Worm (Caenorhabditis elegans) whole organism, L3 larva: ENCODE results near the gene col-13.

Experiments used
- R02D3.7 ChIP-seq: fragments of 150-350 bp; optimal IDR thresholded peaks from 2 replicates; lab custom pipeline; 2014; ENCODE audit warnings: missing biosample characterization, missing genetic modification characterization
- ZK546.5 ChIP-seq: sonication (generic microtip); optimal IDR thresholded peaks from 2 replicates; lab custom pipeline; 2017; ENCODE audit warnings: missing biosample characterization, missing genetic modification characterization
- aly-2 ChIP-seq: fragments of 150-350 bp; optimal IDR thresholded peaks from 2 replicates; lab custom pipeline; 2014; ENCODE audit warnings: missing biosample characterization, missing genetic modification characterization
- ama-1 ChIP-seq: fragments of 150-350 bp; optimal IDR thresholded peaks from 2 replicates; lab custom pipeline; 2018
- ceh-16 ChIP-seq: sonication (generic microtip); optimal IDR thresholded peaks from 2 replicates; lab custom pipeline; 2017; ENCODE audit warnings: missing biosample characterization, missing genetic modification characterization
- ceh-28 ChIP-seq: fragments of 150-350 bp; optimal IDR thresholded peaks from 2 replicates; lab custom pipeline; 2014; ENCODE audit warnings: missing biosample characterization, missing genetic modification reagents, missing genetic modification characterization
- ceh-82 ChIP-seq: fragments of 150-350 bp; optimal IDR thresholded peaks from 2 replicates; lab custom pipeline; 2014; ENCODE audit warnings: missing biosample characterization, missing genetic modification characterization
- elt-2 ChIP-seq: sonication (generic microtip); optimal IDR thresholded peaks from 2 replicates; lab custom pipeline; 2016; ENCODE audit warnings: missing genetic modification reagents, mild to moderate bottlenecking, missing genetic modification characterization, missing compliant biosample characterization
- elt-3 ChIP-seq, 3 experiments: fragments of 150-350 bp in 1 of 3; sonication (generic microtip) in 2 of 3; optimal IDR thresholded peaks; 2 replicates in 2 of 3; 4 replicates in 1 of 3; lab custom pipeline; 2014 to 2017; ENCODE audit warnings: missing biosample characterization in 3 of 3, missing genetic modification characterization in 3 of 3
- eor-1 ChIP-seq, 2 experiments: fragments of 150-350 bp; optimal IDR thresholded peaks; 2 replicates each; lab custom pipeline; 2014 to 2018; ENCODE audit warnings: missing biosample characterization in 2 of 2, missing genetic modification characterization in 2 of 2
- fkh-10 ChIP-seq: sonication (generic microtip); optimal IDR thresholded peaks from 2 replicates; lab custom pipeline; 2017; ENCODE audit warnings: missing biosample characterization, missing genetic modification reagents, missing genetic modification characterization
- hmg-11 ChIP-seq: sonication (generic microtip); optimal IDR thresholded peaks from 2 replicates; lab custom pipeline; 2016; ENCODE audit warnings: missing genetic modification characterization, missing compliant biosample characterization
- jun-1 ChIP-seq: fragments of 150-350 bp; optimal IDR thresholded peaks from 2 replicates; lab custom pipeline; 2014; ENCODE audit warnings: missing biosample characterization, missing genetic modification reagents, missing genetic modification characterization
- lin-15B ChIP-seq: fragments of 150-350 bp; optimal IDR thresholded peaks from 2 replicates; lab custom pipeline; 2014; ENCODE audit warnings: missing biosample characterization, missing genetic modification characterization
- lin-39 ChIP-seq: fragments of 150-350 bp; optimal IDR thresholded peaks from 2 replicates; lab custom pipeline; 2018; ENCODE audit warnings: missing biosample characterization, missing genetic modification reagents, missing genetic modification characterization
- lsy-12 ChIP-seq: sonication (generic microtip); optimal IDR thresholded peaks from 2 replicates; lab custom pipeline; 2016; ENCODE audit warnings: mild to moderate bottlenecking, missing genetic modification characterization, missing compliant biosample characterization
- mdl-1 ChIP-seq: fragments of 150-350 bp; optimal IDR thresholded peaks from 2 replicates; lab custom pipeline; 2014; ENCODE audit warnings: missing biosample characterization, missing genetic modification characterization
- mml-1 ChIP-seq: fragments of 150-350 bp; sonication (generic microtip); optimal IDR thresholded peaks from 3 replicates; lab custom pipeline; 2014; ENCODE audit warnings: missing biosample characterization, missing genetic modification characterization
- nfya-1 ChIP-seq: sonication (generic microtip); optimal IDR thresholded peaks from 2 replicates; lab custom pipeline; 2017; ENCODE audit warnings: missing genetic modification characterization, mild to moderate bottlenecking, missing compliant biosample characterization, antibody characterized with exemption, moderate library complexity; ENCODE audit not compliant: insufficient read depth
- nhr-11 ChIP-seq: fragments of 150-350 bp; optimal IDR thresholded peaks from 2 replicates; lab custom pipeline; 2014; ENCODE audit warnings: missing biosample characterization, missing genetic modification characterization
- nhr-12 ChIP-seq: fragments of 150-350 bp; optimal IDR thresholded peaks from 2 replicates; lab custom pipeline; 2014; ENCODE audit warnings: missing biosample characterization, missing genetic modification characterization
- nhr-23 ChIP-seq: fragments of 150-350 bp; optimal IDR thresholded peaks from 2 replicates; lab custom pipeline; 2014; ENCODE audit warnings: missing biosample characterization, missing genetic modification reagents, missing genetic modification characterization
- nhr-237 ChIP-seq: fragments of 150-350 bp; optimal IDR thresholded peaks from 2 replicates; lab custom pipeline; 2014; ENCODE audit warnings: missing biosample characterization, missing genetic modification characterization
- nhr-43 ChIP-seq: sonication (generic microtip); optimal IDR thresholded peaks from 2 replicates; lab custom pipeline; 2016; ENCODE audit warnings: mild to moderate bottlenecking, missing genetic modification characterization, missing compliant biosample characterization; ENCODE audit not compliant: poor library complexity, severe bottlenecking
- nhr-67 ChIP-seq: fragments of 150-350 bp; optimal IDR thresholded peaks from 2 replicates; lab custom pipeline; 2014; ENCODE audit warnings: missing biosample characterization, missing genetic modification characterization
- nhr-76 ChIP-seq: fragments of 150-350 bp; sonication (generic microtip); optimal IDR thresholded peaks from 5 replicates; lab custom pipeline; 2014; ENCODE audit warnings: missing biosample characterization, missing genetic modification characterization
- nhr-77 ChIP-seq: fragments of 150-350 bp; optimal IDR thresholded peaks from 2 replicates; lab custom pipeline; 2014; ENCODE audit warnings: missing biosample characterization, missing genetic modification characterization
- pha-4 ChIP-seq: fragments of 150-350 bp; optimal IDR thresholded peaks from 2 replicates; lab custom pipeline; 2014; ENCODE audit warnings: missing biosample characterization, missing genetic modification reagents, missing genetic modification characterization
- pqm-1 ChIP-seq: fragments of 150-350 bp; optimal IDR thresholded peaks from 2 replicates; lab custom pipeline; 2017; ENCODE audit warnings: missing biosample characterization, missing genetic modification characterization, inconsistent platforms
- sea-2 ChIP-seq: fragments of 150-350 bp; sonication (generic microtip); optimal IDR thresholded peaks from 4 replicates; lab custom pipeline; 2014; ENCODE audit warnings: missing biosample characterization, missing genetic modification reagents, missing genetic modification characterization
- skn-1 ChIP-seq: fragments of 150-350 bp; optimal IDR thresholded peaks from 2 replicates; lab custom pipeline; 2014; ENCODE audit warnings: missing biosample characterization, missing genetic modification characterization
- snpc-4 ChIP-seq: fragments of 150-350 bp; optimal IDR thresholded peaks from 2 replicates; lab custom pipeline; 2014; ENCODE audit warnings: missing biosample characterization, missing genetic modification characterization
- unc-39 ChIP-seq: sonication (generic microtip); optimal IDR thresholded peaks from 4 replicates; lab custom pipeline; 2017; ENCODE audit warnings: missing biosample characterization, missing genetic modification characterization
- unc-62 ChIP-seq: fragments of 150-350 bp; sonication (generic microtip); optimal IDR thresholded peaks from 4 replicates; lab custom pipeline; 2014; ENCODE audit warnings: missing biosample characterization, missing genetic modification reagents, missing genetic modification characterization
- zag-1 ChIP-seq: fragments of 150-350 bp; optimal IDR thresholded peaks from 2 replicates; lab custom pipeline; 2014; ENCODE audit warnings: missing biosample characterization, missing genetic modification characterization
- ztf-11 ChIP-seq: fragments of 150-350 bp; optimal IDR thresholded peaks from 2 replicates; lab custom pipeline; 2014; ENCODE audit warnings: missing biosample characterization, missing genetic modification characterization
- ztf-4 ChIP-seq: fragments of 150-350 bp; optimal IDR thresholded peaks from 2 replicates; lab custom pipeline; 2014; ENCODE audit warnings: missing biosample characterization, missing genetic modification characterization

The col-13 gene

ce11 chrV:10432607-10433006, 10.9 kb upstream of the col-13 start:
- TF ChIP-seq ceh-28 (tag; lab: Kevin White, UChicago) (no peak), ceh-82 (tag; lab: Kevin White, UChicago) (no peak), nhr-76 (no peak), pha-4 (tag; lab: Kevin White, UChicago) (peak; percentile 53), fkh-10 (GFP tag; lab: Kevin White, UChicago) (no peak), pqm-1 (peak; percentile 79), mml-1 (no peak), nhr-43 (tag; lab: Kevin White, UChicago) (no peak), hmg-11 (tag; lab: Kevin White, UChicago) (no peak), lin-39 (tag; lab: Kevin White, UChicago) (no peak), nhr-77 (tag; lab: Kevin White, UChicago) (no peak), jun-1 (peak; percentile 54), elt-2 (tag; lab: Kevin White, UChicago) (peak; percentile 96), snpc-4 (no peak), ztf-11 (tag; lab: Kevin White, UChicago) (no peak), mdl-1 (tag; lab: Kevin White, UChicago) (no peak), lin-15B (tag; lab: Kevin White, UChicago) (no peak), elt-3 (tag; optimal IDR thresholded peaks at IDR 0.05; lab: Kevin White, UChicago) (no peak)

ce11 chrV:10428608-10429007, 6.9 kb upstream of the col-13 start, which contains the start of gene tag-314:
Gene tag-314, minus strand, starts transcription at chrV:10428708.
- TF ChIP-seq skn-1 (tag; lab: Kevin White, UChicago) = no peak
- no peak for TF ChIP-seq elt-3 (tag; optimal IDR thresholded peaks at IDR 0.05; lab: Kevin White, UChicago)
- no peak for TF ChIP-seq unc-39 (tag; lab: Kevin White, UChicago)
- TF ChIP-seq nhr-67 (tag; lab: Kevin White, UChicago) = no peak
- TF ChIP-seq mdl-1 (tag; lab: Kevin White, UChicago) = no peak
- no peak for TF ChIP-seq R02D3.7
- no peak for TF ChIP-seq nhr-237
- TF ChIP-seq nhr-12 (tag; lab: Kevin White, UChicago) = no peak
- no peak for TF ChIP-seq mml-1
- TF ChIP-seq sea-2 = no peak
- no peak for TF ChIP-seq lsy-12 (tag; lab: Kevin White, UChicago)
- TF ChIP-seq ceh-16 (tag; lab: Kevin White, UChicago) = no peak
- TF ChIP-seq, all 47 proteins: peak for 0

ce11 chrV:10426253-10426652, 4.6 kb upstream of the col-13 start, which contains the start of gene apc-10:
Gene apc-10, minus strand, starts transcription at chrV:10426353.
- TF ChIP-seq fkh-10 (GFP tag; lab: Kevin White, UChicago) (no peak), sea-2 (no peak), ceh-28 (tag; lab: Kevin White, UChicago) (no peak), elt-2 (tag; lab: Kevin White, UChicago) (no peak), lin-15B (tag; lab: Kevin White, UChicago) (no peak), eor-1 (tag; optimal IDR thresholded peaks at IDR 0.05; lab: Kevin White, UChicago) (no peak), pha-4 (tag; lab: Kevin White, UChicago) (no peak), mdl-1 (tag; lab: Kevin White, UChicago) (no peak), nhr-76 (no peak), zag-1 (tag; lab: Kevin White, UChicago) (no peak), aly-2 (tag; lab: Kevin White, UChicago) (no peak), pqm-1 (no peak), nhr-23 (tag; lab: Kevin White, UChicago) (no peak), ama-1 (no peak), nfya-1 (tag; lab: Kevin White, UChicago) (no peak), lin-39 (tag; lab: Kevin White, UChicago) (no peak)

- TF ChIP-seq nhr-11 (no peak), ZK546.5 (tag; lab: Kevin White, UChicago) (no peak), snpc-4 (no peak), lin-39 (tag; lab: Kevin White, UChicago) (no peak), unc-39 (tag; lab: Kevin White, UChicago) (no peak), ztf-4 (tag; lab: Kevin White, UChicago) (no peak), unc-62 (GFP tag; lab: Kevin White, UChicago) (no peak), ztf-11 (tag; lab: Kevin White, UChicago) (no peak), jun-1 (no peak), nhr-76 (no peak), fkh-10 (GFP tag; lab: Kevin White, UChicago) (no peak), nhr-67 (tag; lab: Kevin White, UChicago) (no peak), ceh-28 (tag; lab: Kevin White, UChicago) (no peak)
Measured at ce11 chrV:10425098-10425497, 3.4 kb upstream of the col-13 start, which contains the start of gene col-12. Gene col-12, minus strand, starts transcription at chrV:10425198.
